Worm (Caenorhabditis elegans) whole organism, late embryonic: Measurements from ENCODE around the gene dph-7.
A peak's percentile ranks its signal among the peaks of the same experiment; 100 is the strongest.

Experiments used
- C08G9.2 ChIP-seq: sonication (generic microtip); optimal IDR thresholded peaks from 2 replicates; lab custom pipeline; 2016; ENCODE audit warnings: mild to moderate bottlenecking, missing genetic modification characterization, moderate library complexity, missing compliant biosample characterization
- C38D4.7 ChIP-seq: fragments of 200-800 bp; sonication (Bioruptor generic); optimal IDR thresholded peaks from 2 replicates; lab custom pipeline; 2018; ENCODE audit warnings: mild to moderate bottlenecking, missing genetic modification characterization, moderate library complexity, missing compliant biosample characterization
- K09A11.1 ChIP-seq: sonication (generic microtip); optimal IDR thresholded peaks from 2 replicates; lab custom pipeline; 2017; ENCODE audit warnings: antibody characterized with exemption, mild to moderate bottlenecking, missing genetic modification characterization, missing compliant biosample characterization; ENCODE audit not compliant: insufficient read depth
- ceh-19 ChIP-seq: fragments of 200-800 bp; sonication (Bioruptor generic); optimal IDR thresholded peaks from 2 replicates; lab custom pipeline; 2018; ENCODE audit warnings: mild to moderate bottlenecking, missing genetic modification characterization, missing compliant biosample characterization
- ceh-24 ChIP-seq: sonication (generic microtip); optimal IDR thresholded peaks from 2 replicates; lab custom pipeline; 2016; ENCODE audit warnings: mild to moderate bottlenecking, missing genetic modification characterization, missing compliant biosample characterization
- ceh-45 ChIP-seq: fragments of 200-800 bp; sonication (Bioruptor generic); IDR thresholded peaks from 2 replicates; pipeline ENCODE4 v1.3.6; 2022; ENCODE audit warnings: missing genetic modification reagents, missing genetic modification characterization, missing compliant biosample characterization
- ceh-48 ChIP-seq: sonication (generic microtip); optimal IDR thresholded peaks from 2 replicates; lab custom pipeline; 2016; ENCODE audit warnings: missing genetic modification characterization, inconsistent platforms, missing compliant biosample characterization
- che-1 ChIP-seq: sonication (generic microtip); optimal IDR thresholded peaks from 2 replicates; lab custom pipeline; 2016; ENCODE audit warnings: mild to moderate bottlenecking, missing genetic modification characterization, missing compliant biosample characterization
- dmd-4 ChIP-seq: sonication (generic microtip); optimal IDR thresholded peaks from 2 replicates; lab custom pipeline; 2016; ENCODE audit warnings: borderline replicate concordance, missing genetic modification characterization, missing compliant biosample characterization
- elt-4 ChIP-seq: sonication (generic microtip); optimal IDR thresholded peaks from 2 replicates; lab custom pipeline; 2016; ENCODE audit warnings: missing genetic modification characterization, missing compliant biosample characterization
- ets-4 ChIP-seq: sonication (generic microtip); optimal IDR thresholded peaks from 2 replicates; lab custom pipeline; 2016; ENCODE audit warnings: missing genetic modification characterization, missing compliant biosample characterization
- fax-1 ChIP-seq: sonication (generic microtip); optimal IDR thresholded peaks from 2 replicates; lab custom pipeline; 2016; ENCODE audit warnings: missing genotype, missing genetic modification characterization, missing compliant biosample characterization
- fkh-10 ChIP-seq: fragments of 150-350 bp; optimal IDR thresholded peaks from 2 replicates; lab custom pipeline; 2014; ENCODE audit warnings: missing biosample characterization, missing genetic modification reagents, missing genetic modification characterization
- fkh-6 ChIP-seq: sonication (generic microtip); optimal IDR thresholded peaks from 2 replicates; lab custom pipeline; 2016; ENCODE audit warnings: missing genetic modification characterization, missing compliant biosample characterization
- gmeb-2 ChIP-seq: sonication (generic microtip); optimal IDR thresholded peaks from 2 replicates; lab custom pipeline; 2016; ENCODE audit warnings: missing genetic modification characterization, inconsistent platforms, missing compliant biosample characterization
- hlh-13 ChIP-seq: fragments of 200-800 bp; sonication (Bioruptor generic); optimal IDR thresholded peaks from 2 replicates; lab custom pipeline; 2018; ENCODE audit warnings: mild to moderate bottlenecking, missing genetic modification characterization, missing compliant biosample characterization
- hlh-15 ChIP-seq: sonication (generic microtip); optimal IDR thresholded peaks from 2 replicates; lab custom pipeline; 2016; ENCODE audit warnings: missing genetic modification characterization, missing compliant biosample characterization
- hlh-6 ChIP-seq: sonication (generic microtip); optimal IDR thresholded peaks from 2 replicates; lab custom pipeline; 2016; ENCODE audit warnings: missing genotype, missing genetic modification characterization, missing compliant biosample characterization
- hlh-8 ChIP-seq: sonication (generic microtip); optimal IDR thresholded peaks from 2 replicates; lab custom pipeline; 2016; ENCODE audit warnings: missing genotype, missing genetic modification characterization, missing compliant biosample characterization
- lim-6 ChIP-seq: sonication (generic microtip); optimal IDR thresholded peaks from 2 replicates; lab custom pipeline; 2016; ENCODE audit warnings: missing genetic modification characterization, missing compliant biosample characterization
- lin-11 ChIP-seq: fragments of 200-800 bp; sonication (Bioruptor generic); optimal IDR thresholded peaks from 2 replicates; lab custom pipeline; 2018; ENCODE audit warnings: mild to moderate bottlenecking, missing genetic modification characterization, missing compliant biosample characterization
- mec-3 ChIP-seq: sonication (generic microtip); optimal IDR thresholded peaks from 2 replicates; lab custom pipeline; 2016; ENCODE audit warnings: borderline replicate concordance, missing genetic modification characterization, missing compliant biosample characterization
- nhr-11 ChIP-seq: fragments of 150-350 bp; optimal IDR thresholded peaks from 2 replicates; lab custom pipeline; 2014; ENCODE audit warnings: missing biosample characterization, missing genetic modification characterization
- odd-2 ChIP-seq: sonication (generic microtip); optimal IDR thresholded peaks from 2 replicates; lab custom pipeline; 2017; ENCODE audit warnings: antibody characterized with exemption, mild to moderate bottlenecking, missing genetic modification characterization, missing compliant biosample characterization
- pag-3 ChIP-seq: sonication (generic microtip); optimal IDR thresholded peaks from 2 replicates; lab custom pipeline; 2016; ENCODE audit warnings: missing compliant biosample characterization, missing genetic modification characterization, borderline replicate concordance
- pha-2 ChIP-seq: sonication (generic microtip); optimal IDR thresholded peaks from 2 replicates; lab custom pipeline; 2017; ENCODE audit warnings: mild to moderate bottlenecking, missing genetic modification characterization, missing compliant biosample characterization
- pha-4 ChIP-seq: fragments of 150-350 bp; optimal IDR thresholded peaks from 2 replicates; lab custom pipeline; 2018; ENCODE audit warnings: missing biosample characterization, missing genetic modification reagents, missing genetic modification characterization
- pqm-1 ChIP-seq: sonication (generic microtip); optimal IDR thresholded peaks from 2 replicates; lab custom pipeline; 2016; ENCODE audit warnings: missing genetic modification characterization, missing compliant biosample characterization
- ref-2 ChIP-seq: sonication (generic microtip); optimal IDR thresholded peaks from 2 replicates; lab custom pipeline; 2016; ENCODE audit warnings: missing genetic modification characterization, missing compliant biosample characterization
- rnt-1 ChIP-seq: sonication (generic microtip); optimal IDR thresholded peaks from 2 replicates; lab custom pipeline; 2016; ENCODE audit warnings: missing genetic modification characterization, missing compliant biosample characterization
- sdc-2 ChIP-seq: sonication (generic microtip); optimal IDR thresholded peaks from 2 replicates; lab custom pipeline; 2016; ENCODE audit warnings: missing genotype, missing genetic modification characterization, missing compliant biosample characterization
- sox-2 ChIP-seq: fragments of 200-800 bp; sonication (Bioruptor generic); IDR thresholded peaks from 2 replicates; pipeline ENCODE4 v1.3.6; 2022; ENCODE audit warnings: missing genetic modification reagents, missing genetic modification characterization, missing compliant biosample characterization
- sox-4 ChIP-seq: sonication (generic microtip); optimal IDR thresholded peaks from 2 replicates; lab custom pipeline; 2017; ENCODE audit warnings: mild to moderate bottlenecking, missing genetic modification characterization, inconsistent platforms, missing compliant biosample characterization
- syd-9 ChIP-seq: sonication (generic microtip); optimal IDR thresholded peaks from 2 replicates; lab custom pipeline; 2016; ENCODE audit warnings: mild to moderate bottlenecking, missing genetic modification characterization, moderate library complexity, missing compliant biosample characterization
- tbx-7 ChIP-seq: sonication (generic microtip); optimal IDR thresholded peaks from 2 replicates; lab custom pipeline; 2016; ENCODE audit warnings: missing genotype, missing genetic modification characterization, missing compliant biosample characterization
- unc-42 ChIP-seq: sonication (generic microtip); optimal IDR thresholded peaks from 2 replicates; lab custom pipeline; 2016; ENCODE audit warnings: missing genotype, missing genetic modification characterization, missing compliant biosample characterization
- unc-55 ChIP-seq: sonication (generic microtip); optimal IDR thresholded peaks from 2 replicates; lab custom pipeline; 2017; ENCODE audit warnings: missing biosample characterization, missing genetic modification reagents, missing genetic modification characterization
- zip-5 ChIP-seq: sonication (generic microtip); optimal IDR thresholded peaks from 2 replicates; lab custom pipeline; 2016; ENCODE audit warnings: missing genetic modification characterization, missing compliant biosample characterization
- ztf-16 ChIP-seq: sonication (generic microtip); optimal IDR thresholded peaks from 2 replicates; lab custom pipeline; 2017; ENCODE audit warnings: missing genetic modification characterization, missing compliant biosample characterization

dph-7 gene

DNA sequence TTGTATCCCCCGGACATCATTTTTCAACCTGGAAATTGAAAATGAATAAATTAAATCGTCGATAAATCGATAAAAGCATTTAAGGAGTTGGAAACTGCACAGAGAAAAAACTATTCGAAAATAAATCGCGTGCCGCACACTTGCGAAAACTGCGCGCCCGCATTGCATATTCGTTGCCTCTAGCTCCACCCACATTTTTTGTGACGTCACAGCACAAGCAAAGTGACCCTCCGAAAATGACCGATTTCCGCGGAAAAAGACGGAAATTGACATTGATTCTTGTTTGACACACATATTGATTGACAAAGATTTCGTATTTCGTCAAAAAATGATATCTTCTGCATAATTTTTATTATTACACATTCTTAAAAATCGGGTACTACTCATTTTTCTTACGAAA, 46.1 kb upstream of the dph-7 start, which contains the start of gene cpf-2 (continued):
- peak; percentile 52 for TF ChIP-seq C38D4.7 (GFP tag; lab: Kevin White, UChicago)
- peak; percentile 38 for TF ChIP-seq lim-6 (tag; lab: Kevin White, UChicago)
- TF ChIP-seq tbx-7 (tag; lab: Kevin White, UChicago), result peak; percentile 13
- TF ChIP-seq pag-3, result no peak
- peak; percentile 47 for TF ChIP-seq unc-42 (tag; lab: Kevin White, UChicago)
- TF ChIP-seq sox-4 (tag; lab: Kevin White, UChicago), result peak; percentile 16
- TF ChIP-seq ceh-45 (GFP tag; lab: Robert Waterston, UW), result no peak
- peak; percentile 65 for TF ChIP-seq K09A11.1 (tag; lab: Kevin White, UChicago)
- TF ChIP-seq ref-2 (tag; lab: Kevin White, UChicago), result peak; percentile 89
- peak; percentile 47 for TF ChIP-seq hlh-15 (tag; lab: Kevin White, UChicago)
- peak; percentile 55 for TF ChIP-seq ceh-48 (tag; lab: Kevin White, UChicago)
- peak; percentile 43 for TF ChIP-seq syd-9 (tag; lab: Kevin White, UChicago)
- no peak for TF ChIP-seq mec-3 (tag; lab: Kevin White, UChicago)
- no peak for TF ChIP-seq nhr-11 (tag; lab: Kevin White, UChicago)
- TF ChIP-seq zip-5 (tag; lab: Kevin White, UChicago), result peak; percentile 46
- TF ChIP-seq fkh-6 (tag; lab: Kevin White, UChicago), result peak; percentile 45
- no peak for TF ChIP-seq pha-4 (tag; lab: Kevin White, UChicago)
- TF ChIP-seq hlh-13 (GFP tag; lab: Kevin White, UChicago), result no peak
- no peak for TF ChIP-seq fkh-10 (GFP tag; lab: Kevin White, UChicago)
- TF ChIP-seq C08G9.2, result peak; percentile 80
- no peak for TF ChIP-seq elt-4
- peak; percentile 42 for TF ChIP-seq odd-2 (tag; lab: Kevin White, UChicago)
- no peak for TF ChIP-seq ets-4 (tag; lab: Kevin White, UChicago)
- no peak for TF ChIP-seq ceh-24 (tag; lab: Kevin White, UChicago)
- TF ChIP-seq lin-11 (tag; lab: Kevin White, UChicago), result peak; percentile 26
- TF ChIP-seq unc-55 (GFP tag; lab: Kevin White, UChicago), result no peak
- peak; percentile 57 for TF ChIP-seq ceh-19
- peak; percentile 7 for TF ChIP-seq hlh-8 (tag; lab: Kevin White, UChicago)
- peak; percentile 53 for TF ChIP-seq fax-1
- TF ChIP-seq che-1 (tag; lab: Kevin White, UChicago), result peak; percentile 55
- TF ChIP-seq pqm-1 (tag; lab: Kevin White, UChicago), result no peak
- TF ChIP-seq rnt-1 (tag; lab: Kevin White, UChicago), result peak; percentile 70
- peak; percentile 32 for TF ChIP-seq pha-2 (tag; lab: Kevin White, UChicago)
- TF ChIP-seq dmd-4 (tag; lab: Kevin White, UChicago), result no peak
- TF ChIP-seq sox-2 (GFP tag; lab: Robert Waterston, UW), result no peak
- TF ChIP-seq ztf-16 (tag; lab: Kevin White, UChicago), result peak; percentile 69

DNA sequence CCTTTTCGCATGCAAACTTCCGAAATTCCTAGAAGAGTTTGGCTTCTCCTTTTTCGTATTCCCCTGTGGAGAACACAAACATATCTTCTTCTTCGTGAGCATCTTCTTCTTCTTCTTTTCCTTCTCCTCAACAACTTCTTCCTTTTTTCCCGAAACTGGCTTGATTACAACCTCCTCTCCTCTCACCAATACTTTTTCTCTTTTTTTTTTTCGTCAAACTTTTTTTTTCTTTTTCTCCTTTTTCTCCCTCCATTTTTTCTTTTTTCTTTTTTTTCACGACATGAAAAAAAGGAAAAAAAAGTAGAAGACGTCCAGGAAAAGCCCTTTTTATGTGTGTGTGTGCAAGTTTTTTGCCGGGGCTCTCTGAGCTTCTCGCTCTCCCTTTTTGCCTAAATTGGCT, 44.0 kb upstream of the dph-7 start:
- TF ChIP-seq gmeb-2 (tag; lab: Kevin White, UChicago) (no peak), unc-42 (tag; lab: Kevin White, UChicago) (peak; percentile 53)

DNA sequence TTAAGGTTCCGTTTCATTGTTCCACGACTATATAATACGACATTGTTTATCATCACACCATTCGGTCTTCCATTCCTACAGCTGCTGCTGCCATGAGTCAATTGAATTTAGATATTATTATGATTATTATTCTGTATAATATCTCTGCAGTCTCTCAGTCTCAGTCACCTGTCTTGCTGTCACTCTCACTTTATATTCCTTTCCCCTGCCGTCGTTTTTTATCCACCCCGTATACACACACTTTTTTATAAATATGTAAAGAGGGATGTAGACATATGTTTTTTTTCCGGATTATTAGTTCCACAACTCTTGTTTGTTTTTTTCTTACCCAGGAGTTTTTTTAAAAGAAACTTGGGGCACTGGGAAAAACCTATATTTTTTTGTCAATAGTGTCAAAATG, 42.7 kb upstream of the dph-7 start:
- TF ChIP-seq hlh-6, result no peak
- TF ChIP-seq sdc-2 (tag; lab: Kevin White, UChicago), result peak; percentile 81
